Fruit fly (Drosophila melanogaster): ENCODE results near the gene Cdk7.

The Cdk7 gene

DNA sequence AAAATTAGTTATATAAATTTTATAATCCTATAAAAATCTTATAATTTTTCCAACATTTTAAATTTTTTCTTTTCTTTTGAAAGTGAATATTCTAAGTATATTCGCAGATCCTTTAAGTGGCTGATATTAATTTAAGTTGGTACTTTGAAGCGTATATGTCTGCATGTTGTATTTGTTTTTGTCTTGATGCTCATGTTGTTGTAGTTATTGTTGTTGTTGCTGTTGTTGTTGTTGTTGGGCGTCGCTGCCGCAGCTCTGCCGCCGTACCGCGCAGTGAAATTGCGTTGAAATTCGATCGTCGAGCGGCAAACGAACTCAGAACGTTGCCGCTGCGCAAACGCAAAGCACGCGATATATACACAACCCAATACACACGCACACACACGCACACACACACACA is 13.0 kb downstream of the Cdk7 start, which contains the start of gene CG42749:
TSS of gene CG42749 (plus strand) at position 301 of the 400 bp plus-strand sequence.
- TF ChIP-seq ovo (GFP tag; optimal IDR thresholded peaks at IDR 0.05) (no peak), toe (GFP tag; optimal IDR thresholded peaks at IDR 0.05) (no peak), CG5204 (GFP tag; optimal IDR thresholded peaks at IDR 0.05) (no peak), CG12768 (GFP tag; optimal IDR thresholded peaks at IDR 0.05) (no peak), CG1620 (GFP tag; optimal IDR thresholded peaks at IDR 0.05) (no peak), Crg-1 (GFP tag; optimal IDR thresholded peaks at IDR 0.05) (no peak), CG7101 (tag; optimal IDR thresholded peaks at IDR 0.05) (no peak), tj (GFP tag; optimal IDR thresholded peaks at IDR 0.05) (no peak), CG11617 (GFP tag; optimal IDR thresholded peaks at IDR 0.05) (no peak), CG33017 (tag; optimal IDR thresholded peaks at IDR 0.05) (no peak), Hr96 (GFP tag; optimal IDR thresholded peaks at IDR 0.05) (no peak), CG14711 (tag; optimal IDR thresholded peaks at IDR 0.05) (no peak), Mnt (GFP tag; optimal IDR thresholded peaks at IDR 0.05) (no peak), kay (GFP tag; ENCODE audit: borderline replicate concordance) (no peak), cnc (optimal IDR thresholded peaks at IDR 0.05) (no peak), cic (GFP tag; optimal IDR thresholded peaks at IDR 0.05) (no peak), Clk (GFP tag; optimal IDR thresholded peaks at IDR 0.05) (no peak), CG7045 (GFP tag; optimal IDR thresholded peaks at IDR 0.05) (no peak), pad (GFP tag; optimal IDR thresholded peaks at IDR 0.05) (no peak), bab1 (GFP tag; optimal IDR thresholded peaks at IDR 0.05) (no peak)

DNA sequence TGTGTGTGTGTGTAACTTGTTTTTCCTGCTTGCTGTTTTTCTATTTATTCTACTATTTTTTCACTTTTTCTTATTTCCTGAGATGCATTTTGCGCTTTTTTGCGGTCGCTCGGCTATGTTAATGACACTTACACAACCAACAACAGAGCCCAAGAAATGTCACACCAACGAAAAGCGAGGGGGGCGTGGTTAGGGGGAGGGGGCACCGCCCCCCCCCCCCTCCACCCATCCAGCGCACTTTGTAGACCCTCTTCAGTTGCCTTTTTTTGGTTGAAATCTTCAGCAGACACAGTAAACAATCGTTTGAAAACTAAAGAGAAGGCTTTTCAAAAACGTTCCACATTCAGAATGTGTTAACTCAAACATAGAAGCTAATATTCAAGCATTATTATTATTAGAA is 15.6 kb downstream of the Cdk7 start:
- TF ChIP-seq toe (GFP tag; optimal IDR thresholded peaks at IDR 0.05) (no peak), CG7101 (tag; optimal IDR thresholded peaks at IDR 0.05) (no peak)

DNA sequence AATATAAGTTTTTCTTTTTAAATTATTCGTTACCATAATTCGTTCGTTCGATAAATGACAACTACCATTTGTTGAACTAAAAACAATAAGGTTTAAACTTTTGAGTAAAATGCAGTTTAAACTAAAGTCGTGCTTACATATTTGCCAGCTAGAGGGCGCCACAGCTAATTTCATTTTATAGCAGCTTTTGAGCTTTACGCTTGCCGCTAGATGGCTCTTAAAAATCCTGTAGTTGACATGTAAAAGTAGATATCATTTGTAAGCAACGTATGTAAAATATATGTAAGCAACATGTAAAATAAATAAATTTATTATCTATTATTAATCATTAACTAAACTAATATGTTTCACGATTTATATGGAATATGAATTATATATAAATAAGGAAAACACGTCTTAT is 19.1 kb downstream of the Cdk7 start:
- TF ChIP-seq cnc (optimal IDR thresholded peaks at IDR 0.05) (no peak), CG1620 (GFP tag; optimal IDR thresholded peaks at IDR 0.05) (no peak), bab1 (GFP tag; optimal IDR thresholded peaks at IDR 0.05) (peak; percentile 8)

DNA sequence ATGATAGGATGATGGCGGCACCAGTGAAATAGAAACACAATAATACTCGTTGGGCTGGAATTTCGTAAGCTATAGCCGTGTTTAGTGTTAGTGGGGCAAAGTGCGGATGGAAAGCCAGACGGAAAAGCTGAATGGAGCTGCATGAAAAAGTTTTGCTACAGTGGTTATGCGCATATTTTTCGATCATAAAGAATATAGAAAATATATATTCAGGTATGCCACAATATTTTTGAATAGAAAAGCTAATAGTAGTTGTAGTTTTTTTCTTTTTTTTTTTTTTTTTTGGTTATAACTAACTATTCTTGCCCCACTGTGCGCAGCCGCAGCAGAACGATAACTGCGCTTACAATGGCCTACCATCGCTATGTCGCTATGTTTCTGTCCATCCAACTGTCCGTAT is 22.3 kb downstream of the Cdk7 start:
- TF ChIP-seq Crg-1 (GFP tag; optimal IDR thresholded peaks at IDR 0.05) = no peak

DNA sequence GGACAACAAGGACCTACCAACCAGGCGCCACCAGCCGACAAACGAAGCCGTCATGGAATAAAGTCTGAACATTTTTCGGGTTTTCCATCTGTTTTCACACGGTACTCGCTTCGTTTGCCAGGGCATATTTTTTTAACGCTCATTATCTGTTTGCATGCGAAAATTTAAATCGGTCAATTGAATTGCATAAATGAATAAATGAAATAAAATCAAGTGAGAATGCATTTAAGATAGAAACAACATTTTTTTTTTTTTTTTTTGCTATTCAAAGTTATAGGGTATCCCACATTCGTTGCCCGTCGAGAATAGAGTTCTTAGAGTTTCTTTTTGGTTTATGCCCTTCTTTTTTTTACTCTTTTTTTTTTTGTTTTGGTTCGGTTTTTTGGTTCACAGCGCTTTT is 22.9 kb downstream of the Cdk7 start:
- TF ChIP-seq ovo (GFP tag; optimal IDR thresholded peaks at IDR 0.05) (no peak), Clk (GFP tag; optimal IDR thresholded peaks at IDR 0.05) (no peak), CG1620 (GFP tag; optimal IDR thresholded peaks at IDR 0.05) (no peak), Crg-1 (GFP tag; optimal IDR thresholded peaks at IDR 0.05) (no peak), CG14711 (tag; optimal IDR thresholded peaks at IDR 0.05) (no peak), CG12768 (GFP tag; optimal IDR thresholded peaks at IDR 0.05) (no peak), kay (GFP tag; ENCODE audit: borderline replicate concordance) (no peak), cnc (optimal IDR thresholded peaks at IDR 0.05) (no peak), CG11617 (GFP tag; optimal IDR thresholded peaks at IDR 0.05) (no peak), CG33017 (tag; optimal IDR thresholded peaks at IDR 0.05) (no peak), toe (GFP tag; optimal IDR thresholded peaks at IDR 0.05) (no peak), bab1 (GFP tag; optimal IDR thresholded peaks at IDR 0.05) (no peak)
